Fruit fly (Drosophila melanogaster) whole organism, embryonic: ENCODE data around the gene Polr2D.

Source experiments
- Antp ChIP-seq: fragments of 200-800 bp; sonication (Bioruptor generic); optimal IDR thresholded peaks from 3 replicates; lab custom pipeline; 2016; ENCODE audit warnings: missing biosample characterization, missing genetic modification characterization
- Awh ChIP-seq: fragments of 200-800 bp; sonication (Bioruptor generic); IDR thresholded peaks from 2 replicates; pipeline ENCODE4, ENCODE4 v1.3.6; 2022; ENCODE audit warnings: missing biosample characterization, missing genetic modification characterization
- C15 ChIP-seq: fragments of 200-800 bp; sonication (Bioruptor generic); IDR thresholded peaks from 3 replicates; pipeline ENCODE4 v1.3.6; 2022; ENCODE audit warnings: missing biosample characterization, missing genetic modification characterization
- CG1024 ChIP-seq: fragments of 200-800 bp; sonication (Bioruptor generic); IDR thresholded peaks from 2 replicates; pipeline ENCODE4 v1.3.6; 2022; ENCODE audit warnings: missing biosample characterization, missing genetic modification characterization
- CG11695 ChIP-seq: fragments of 200-800 bp; sonication (Bioruptor generic); IDR thresholded peaks from 3 replicates; pipeline ENCODE4 v1.3.6; 2022; ENCODE audit warnings: missing biosample characterization, missing genetic modification characterization
- CG11696 ChIP-seq: fragments of 200-800 bp; sonication (Bioruptor generic); IDR thresholded peaks from 2 replicates; pipeline ENCODE4 v1.3.6; 2022; ENCODE audit warnings: missing biosample characterization, missing genetic modification characterization
- CG12942 ChIP-seq: fragments of 200-800 bp; sonication (Bioruptor generic); optimal IDR thresholded peaks from 3 replicates; lab custom pipeline; 2016; ENCODE audit warnings: missing biosample characterization, missing genetic modification characterization
- CG13287 ChIP-seq: fragments of 200-800 bp; sonication (Bioruptor generic); IDR thresholded peaks from 2 replicates; pipeline ENCODE4 v1.3.6; 2022; ENCODE audit warnings: missing biosample characterization, missing genetic modification characterization; ENCODE audit not compliant: partially characterized antibody
- CG13424 ChIP-seq: fragments of 200-800 bp; sonication (Bioruptor generic); optimal IDR thresholded peaks from 2 replicates; lab custom pipeline; 2019; ENCODE audit warnings: missing biosample characterization, mild to moderate bottlenecking, missing genetic modification characterization, moderate library complexity
- CG15601 ChIP-seq: fragments of 200-800 bp; sonication (Bioruptor generic); optimal IDR thresholded peaks from 3 replicates; lab custom pipeline; 2019; ENCODE audit warnings: missing biosample characterization, mild to moderate bottlenecking, missing genetic modification characterization, moderate library complexity
- CG1602 ChIP-seq: fragments of 200-800 bp; sonication (Bioruptor generic); optimal IDR thresholded peaks from 3 replicates; lab custom pipeline; 2016; ENCODE audit warnings: missing biosample characterization, missing genetic modification characterization
- CG1647 ChIP-seq: fragments of 200-800 bp; sonication (Bioruptor generic); optimal IDR thresholded peaks from 3 replicates; lab custom pipeline; 2016; ENCODE audit warnings: missing biosample characterization, missing genetic modification characterization
- CG16779 ChIP-seq: fragments of 200-800 bp; sonication (Bioruptor generic); IDR thresholded peaks from 2 replicates; pipeline ENCODE4 v1.3.6; 2022; ENCODE audit warnings: missing biosample characterization, missing genetic modification characterization
- CG17361 ChIP-seq: fragments of 200-800 bp; sonication (Bioruptor generic); IDR thresholded peaks from 3 replicates; pipeline ENCODE4 v1.3.6; 2022; ENCODE audit warnings: missing biosample characterization, missing genetic modification characterization
- CG17802 ChIP-seq: fragments of 200-800 bp; sonication (Bioruptor generic); optimal IDR thresholded peaks from 2 replicates; lab custom pipeline; 2018; ENCODE audit warnings: missing biosample characterization, mild to moderate bottlenecking, missing genetic modification characterization, moderate library complexity
- CG18262 ChIP-seq: fragments of 200-800 bp; optimal IDR thresholded peaks from 3 replicates; lab custom pipeline; 2019; ENCODE audit warnings: missing biosample characterization, mild to moderate bottlenecking, missing genetic modification characterization, moderate library complexity
- CG3163 ChIP-seq: fragments of 200-800 bp; sonication (Bioruptor generic); optimal IDR thresholded peaks from 3 replicates; lab custom pipeline; 2016; ENCODE audit warnings: missing biosample characterization, missing genetic modification characterization
- CG4328 ChIP-seq: fragments of 200-800 bp; sonication (Bioruptor generic); optimal IDR thresholded peaks from 3 replicates; lab custom pipeline; 2017; ENCODE audit warnings: missing biosample characterization, missing genetic modification reagents, missing genetic modification characterization
- CG4820 ChIP-seq: fragments of 200-800 bp; sonication (Bioruptor generic); optimal IDR thresholded peaks from 3 replicates; lab custom pipeline; 2016; ENCODE audit warnings: missing biosample characterization, missing genetic modification characterization
- CG6689 ChIP-seq: fragments of 200-800 bp; sonication (Bioruptor generic); IDR thresholded peaks from 2 replicates; pipeline ENCODE4 v1.3.6; 2022; ENCODE audit warnings: missing biosample characterization, missing genetic modification characterization
- CG7357 ChIP-seq: fragments of 200-800 bp; sonication (Bioruptor generic); IDR thresholded peaks from 3 replicates; pipeline ENCODE4 v1.3.6; 2022; ENCODE audit warnings: missing biosample characterization, missing genetic modification characterization
- CG7839 ChIP-seq: fragments of 200-800 bp; sonication (Bioruptor generic); optimal IDR thresholded peaks from 3 replicates; lab custom pipeline; 2018; ENCODE audit warnings: missing biosample characterization, mild to moderate bottlenecking, missing genetic modification characterization, moderate library complexity
- CG8290 ChIP-seq, 3 experiments: fragments of 200-800 bp; sonication (Bioruptor generic); optimal IDR thresholded peaks; 2 replicates each; lab custom pipeline; 2016 to 2019; ENCODE audit warnings: missing biosample characterization in 3 of 3, missing genetic modification characterization in 3 of 3, mild to moderate bottlenecking in 2 of 3, moderate library complexity in 1 of 3
- D19B ChIP-seq: fragments of 200-800 bp; sonication (Bioruptor generic); optimal IDR thresholded peaks from 2 replicates; lab custom pipeline; 2017; ENCODE audit warnings: missing biosample characterization, mild to moderate bottlenecking, missing genetic modification characterization
- Doc2 ChIP-seq: fragments of 200-800 bp; sonication (Bioruptor generic); IDR thresholded peaks from 2 replicates; pipeline ENCODE4 v1.3.6; 2022; ENCODE audit warnings: missing biosample characterization, missing genetic modification characterization
- Ets65A ChIP-seq: fragments of 200-800 bp; sonication (Bioruptor generic); peaks from one replicate; lab custom pipeline; 2016; ENCODE audit warnings: missing biosample characterization, missing genetic modification characterization
- Gsc ChIP-seq: fragments of 200-800 bp; sonication (Bioruptor generic); IDR thresholded peaks from 2 replicates; pipeline ENCODE4 v1.3.6; 2022; ENCODE audit warnings: missing biosample characterization, missing genetic modification characterization
- HLH3B ChIP-seq: fragments of 200-800 bp; sonication (Bioruptor generic); IDR thresholded peaks from 2 replicates; pipeline ENCODE4 v1.3.6; 2022; ENCODE audit warnings: missing biosample characterization, missing genetic modification characterization
- Hr39 ChIP-seq: fragments of >200 bp; optimal IDR thresholded peaks from 2 replicates; lab custom pipeline; 2017
- Mrtf ChIP-seq: fragments of 200-800 bp; sonication (Bioruptor generic); IDR thresholded peaks from 3 replicates; pipeline ENCODE4 v1.3.6; 2022; ENCODE audit warnings: missing biosample characterization, missing genetic modification characterization
- Myb ChIP-seq: fragments of 200-800 bp; sonication (Bioruptor generic); optimal IDR thresholded peaks from 2 replicates; lab custom pipeline; 2016; ENCODE audit warnings: missing biosample characterization, missing genetic modification characterization
- NFAT ChIP-seq: fragments of 200-800 bp; sonication (Bioruptor generic); IDR thresholded peaks from 2 replicates; pipeline ENCODE4 v1.3.6; 2022; ENCODE audit warnings: missing biosample characterization, missing genetic modification characterization
- Rfx ChIP-seq: fragments of 200-800 bp; sonication (Bioruptor generic); IDR thresholded peaks from 2 replicates; pipeline ENCODE4 v1.3.6; 2022; ENCODE audit warnings: missing biosample characterization, missing genetic modification characterization
- Spps ChIP-seq: fragments of 200-800 bp; sonication (Bioruptor generic); optimal IDR thresholded peaks from 2 replicates; lab custom pipeline; 2018; ENCODE audit warnings: missing biosample characterization, mild to moderate bottlenecking, missing genetic modification characterization
- btn ChIP-seq: fragments of 200-800 bp; sonication (Bioruptor generic); optimal IDR thresholded peaks from 2 replicates; lab custom pipeline; 2016; ENCODE audit warnings: missing biosample characterization, missing genetic modification characterization
- chif ChIP-seq, 2 experiments: fragments of 200-800 bp; sonication (Bioruptor generic); optimal IDR thresholded peaks; 3 replicates each; lab custom pipeline; 2016; ENCODE audit warnings: missing biosample characterization in 2 of 2, missing genetic modification characterization in 2 of 2
- dimm ChIP-seq: fragments of 200-800 bp; sonication (Bioruptor generic); IDR thresholded peaks from 2 replicates; pipeline ENCODE4 v1.3.6; 2022; ENCODE audit warnings: missing biosample characterization, missing genetic modification characterization
- ems ChIP-seq: fragments of 200-800 bp; sonication (Bioruptor generic); optimal IDR thresholded peaks from 3 replicates; lab custom pipeline; 2016; ENCODE audit warnings: missing biosample characterization, missing genetic modification characterization
- fru ChIP-seq: fragments of >200 bp; optimal IDR thresholded peaks from 2 replicates; lab custom pipeline; 2017
- h ChIP-seq: fragments of >200 bp; optimal IDR thresholded peaks from 2 replicates; lab custom pipeline; 2017
- ham ChIP-seq: fragments of 200-800 bp; sonication (Bioruptor generic); IDR thresholded peaks from 2 replicates; pipeline ENCODE4 v1.3.6; 2022; ENCODE audit warnings: missing biosample characterization, missing genetic modification characterization
- jigr1 ChIP-seq: fragments of 200-800 bp; sonication (Bioruptor generic); IDR thresholded peaks from 3 replicates; pipeline ENCODE4 v1.3.6; 2022; ENCODE audit warnings: missing biosample characterization, missing genetic modification characterization
- knrl ChIP-seq: fragments of 200-800 bp; sonication (Bioruptor generic); IDR thresholded peaks from 3 replicates; pipeline ENCODE4 v1.3.6; 2022; ENCODE audit warnings: missing biosample characterization, missing genetic modification characterization; ENCODE audit not compliant: partially characterized antibody
- lbe ChIP-seq: fragments of 200-800 bp; sonication (Bioruptor generic); optimal IDR thresholded peaks from 2 replicates; lab custom pipeline; 2016; ENCODE audit warnings: missing biosample characterization, mild to moderate bottlenecking, missing genetic modification characterization
- mld ChIP-seq: fragments of 200-800 bp; sonication (Bioruptor generic); IDR thresholded peaks from 3 replicates; pipeline ENCODE4 v1.3.6; 2022; ENCODE audit warnings: missing biosample characterization, missing genetic modification characterization; ENCODE audit not compliant: partially characterized antibody
- pros ChIP-seq: fragments of 200-800 bp; sonication (Bioruptor generic); optimal IDR thresholded peaks from 3 replicates; lab custom pipeline; 2019; ENCODE audit warnings: missing biosample characterization, mild to moderate bottlenecking, missing genetic modification characterization, moderate library complexity
- sna ChIP-seq: fragments of 200-800 bp; sonication (Bioruptor generic); IDR thresholded peaks from 2 replicates; pipeline ENCODE4 v1.3.6; 2022; ENCODE audit warnings: missing biosample characterization, missing genetic modification characterization; ENCODE audit not compliant: partially characterized antibody
- tna ChIP-seq: fragments of 200-800 bp; sonication (Bioruptor generic); IDR thresholded peaks from 2 replicates; pipeline ENCODE4 v1.3.6; 2022; ENCODE audit warnings: missing biosample characterization, missing genetic modification characterization; ENCODE audit not compliant: partially characterized antibody
- trh ChIP-seq: fragments of 200-800 bp; sonication (Bioruptor generic); optimal IDR thresholded peaks from 2 replicates; lab custom pipeline; 2016; ENCODE audit warnings: missing biosample characterization, missing genetic modification characterization
- tup ChIP-seq: fragments of 200-800 bp; sonication (Bioruptor generic); optimal IDR thresholded peaks from 2 replicates; lab custom pipeline; 2016; ENCODE audit warnings: missing biosample characterization, mild to moderate bottlenecking, missing genetic modification characterization, moderate library complexity
- unc-4 ChIP-seq: fragments of 200-800 bp; sonication (Bioruptor generic); IDR thresholded peaks from 2 replicates; pipeline ENCODE4 v1.3.6; 2022; ENCODE audit warnings: missing biosample characterization, missing genetic modification characterization; ENCODE audit not compliant: partially characterized antibody
- zen ChIP-seq: fragments of 200-800 bp; sonication (Bioruptor generic); optimal IDR thresholded peaks from 3 replicates; lab custom pipeline; 2018; ENCODE audit warnings: missing biosample characterization, mild to moderate bottlenecking, missing genetic modification characterization, moderate library complexity
- zfh1 ChIP-seq: fragments of 200-800 bp; sonication (Bioruptor generic); IDR thresholded peaks from 3 replicates; pipeline ENCODE4 v1.3.6; 2022; ENCODE audit warnings: missing biosample characterization, missing genetic modification characterization

Polr2D gene

DNA sequence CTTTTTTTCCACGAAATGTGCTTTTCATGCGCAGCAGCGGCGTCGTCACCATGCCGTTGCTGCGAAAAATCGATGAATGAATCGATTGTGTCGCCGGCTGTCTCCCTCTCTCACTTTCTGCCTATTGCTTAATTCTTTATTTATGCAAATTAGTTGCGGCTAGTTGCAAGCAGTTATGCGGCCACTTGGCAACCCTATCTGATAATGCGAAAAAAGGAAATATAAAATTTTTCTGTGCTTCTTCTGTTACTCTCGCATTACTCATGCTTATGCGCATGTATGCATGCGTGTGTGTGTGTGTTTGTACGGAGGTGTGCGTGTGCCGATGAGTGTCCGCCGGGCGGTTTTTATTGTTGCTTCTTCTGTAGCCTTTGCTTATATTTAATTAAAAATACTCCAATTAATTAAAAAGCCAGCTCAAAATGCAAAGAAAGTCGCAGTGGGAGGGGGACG lies 11.5 kb downstream of the Polr2D start (continued):
- TF ChIP-seq CG1647 (GFP tag; lab: Kevin White, UChicago) (no peak), C15 (no peak), CG17802 (tag; lab: Kevin White, UChicago) (no peak), h (no peak), Rfx (no peak; the same call in 1 of the 2 replicates), zen (no peak), jigr1 (no peak), tna (GFP tag; lab: Robert Waterston, UW) (no peak), Myb (GFP tag; lab: Kevin White, UChicago) (no peak), btn (GFP tag; lab: Kevin White, UChicago) (no peak), CG4820 (GFP tag; lab: Kevin White, UChicago) (no peak), Doc2 (GFP tag; lab: Robert Waterston, UW) (no peak), unc-4 (GFP tag; lab: Robert Waterston, UW) (no peak), CG18262 (tag; lab: Kevin White, UChicago) (no peak), Awh (no peak), dimm (no peak), Gsc (GFP tag; lab: Robert Waterston, UW) (no peak), zfh1 (GFP tag; lab: Robert Waterston, UW) (no peak; the same call in 2 of the 3 replicates), CG4328 (no peak), Spps (no peak), CG17361 (GFP tag; lab: Robert Waterston, UW) (no peak), trh (GFP tag; lab: Kevin White, UChicago) (no peak), tup (GFP tag; lab: Kevin White, UChicago) (peak; percentile 1), CG11695 (GFP tag; lab: Robert Waterston, UW) (no peak), CG13287 (GFP tag; lab: Robert Waterston, UW) (no peak), CG6689 (GFP tag; lab: Robert Waterston, UW) (no peak), CG13424 (tag; lab: Kevin White, UChicago) (no peak), D19B (GFP tag; lab: Kevin White, UChicago) (peak; percentile 6), CG8290 (GFP tag; optimal IDR thresholded peaks at IDR 0.05; lab: Kevin White, UChicago) (no peak), CG8290 (tag; optimal IDR thresholded peaks at IDR 0.05; lab: Kevin White, UChicago) (peak in 1 of 2 experiments; percentile 16), CG16779 (GFP tag; lab: Robert Waterston, UW) (no peak), sna (GFP tag; lab: Robert Waterston, UW) (no peak), HLH3B (GFP tag; lab: Robert Waterston, UW) (no peak), CG1024 (GFP tag; lab: Robert Waterston, UW) (no peak), chif (GFP tag; optimal IDR thresholded peaks at IDR 0.05; lab: Kevin White, UChicago) (no peak), pros (GFP tag; lab: Kevin White, UChicago) (no peak), CG7357 (GFP tag; lab: Robert Waterston, UW) (no peak), Ets65A (no peak), lbe (GFP tag; lab: Kevin White, UChicago) (no peak), ham (no peak), CG7839 (tag; lab: Kevin White, UChicago) (peak; percentile 2), CG15601 (tag; lab: Kevin White, UChicago) (no peak), fru (lab: Kevin White, UChicago) (no peak), Hr39 (lab: Kevin White, UChicago) (no peak), NFAT (GFP tag; lab: Robert Waterston, UW) (no peak), CG3163 (GFP tag; lab: Kevin White, UChicago) (no peak), Mrtf (no peak), CG12942 (GFP tag; lab: Kevin White, UChicago) (no peak), mld (GFP tag; lab: Robert Waterston, UW) (no peak), ems (GFP tag; lab: Kevin White, UChicago) (peak; percentile 39), CG1602 (GFP tag; lab: Kevin White, UChicago) (no peak), CG11696 (GFP tag; lab: Robert Waterston, UW) (no peak), Antp (GFP tag; lab: Kevin White, UChicago) (peak; percentile 24), knrl (peak; percentile 30; the same call in 1 of the 3 replicates)
